Worm (Caenorhabditis elegans) whole organism, midembryonic: ENCODE measurements around the gene ttll-4.

Source experiments
- T22C8.4 ChIP-seq: fragments of 200-800 bp; sonication (Bioruptor generic); IDR thresholded peaks from 2 replicates; pipeline ENCODE4 v1.3.6; 2022; ENCODE audit warnings: missing genetic modification characterization, missing compliant biosample characterization
- cog-1 ChIP-seq: sonication (generic microtip); optimal IDR thresholded peaks from 2 replicates; lab custom pipeline; 2016; ENCODE audit warnings: missing genetic modification characterization, missing compliant biosample characterization
- flt-1 ChIP-seq: fragments of 200-800 bp; sonication (Bioruptor generic); IDR thresholded peaks from 2 replicates; pipeline ENCODE4 v1.3.6; 2022; ENCODE audit warnings: missing genetic modification characterization, missing compliant biosample characterization
- klf-2 ChIP-seq: fragments of 200-800 bp; sonication (Bioruptor generic); conservative IDR thresholded peaks from 2 replicates; pipeline ENCODE4 v1.3.6; 2022; ENCODE audit warnings: missing genetic modification reagents, missing genetic modification characterization, missing compliant biosample characterization
- ref-1 ChIP-seq: fragments of 200-800 bp; sonication (Bioruptor generic); conservative IDR thresholded peaks from 2 replicates; pipeline ENCODE4 v1.3.6; 2022; ENCODE audit warnings: missing genetic modification reagents, missing genetic modification characterization, missing compliant biosample characterization
- tab-1 ChIP-seq: fragments of 200-800 bp; sonication (Bioruptor generic); IDR thresholded peaks from 2 replicates; pipeline ENCODE4 v1.3.6; 2022; ENCODE audit warnings: missing genetic modification characterization, missing compliant biosample characterization
- ztf-29 ChIP-seq: fragments of 200-800 bp; sonication (Bioruptor generic); IDR thresholded peaks from 2 replicates; pipeline ENCODE4 v1.3.6; 2022; ENCODE audit warnings: missing genetic modification reagents, missing genetic modification characterization, missing compliant biosample characterization

DNA sequence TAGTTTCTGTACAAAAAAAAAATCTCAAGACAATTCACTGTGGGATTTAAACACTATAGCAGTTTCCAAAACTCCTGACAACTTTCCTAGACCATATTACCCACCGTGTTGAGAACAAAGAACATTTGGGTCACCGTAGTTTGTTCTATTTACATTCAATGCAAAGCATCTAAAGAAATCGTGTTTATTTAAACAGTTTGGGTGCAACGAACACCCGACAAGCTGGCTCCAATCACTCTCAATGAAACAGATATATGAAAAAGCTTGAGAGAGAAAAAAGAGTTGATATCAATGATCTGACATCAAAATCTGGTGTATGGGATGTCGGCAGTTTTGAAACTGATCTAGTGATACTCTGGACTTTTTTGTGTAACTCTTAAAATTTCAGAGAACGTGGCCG is 31.0 kb downstream of the ttll-4 start:
- TF ChIP-seq ref-1: no peak
- no peak for TF ChIP-seq cog-1 (tag; lab: Kevin White, UChicago)
- no peak for TF ChIP-seq flt-1 (GFP tag; lab: Robert Waterston, UW)
- no peak for TF ChIP-seq ztf-29 (GFP tag; lab: Robert Waterston, UW)
- no peak for TF ChIP-seq tab-1 (GFP tag; lab: Robert Waterston, UW)
- TF ChIP-seq klf-2 (GFP tag; lab: Robert Waterston, UW): no peak
- no peak for TF ChIP-seq T22C8.4
